ENCODE assay signal across 3 fruit fly cellular contexts in genomic region chr3R:14737894-14738860, dm6.
TF ChIP-seq lines count a peak whose summit lies in the region.

No protein-coding gene starts in this region.

TF ChIP-seq in whole organism, embryonic, 481 proteins besides CTCF, POLR2A, EP300 and RAD21 (continued from another document and continues in another):
- TF ChIP-seq lmd (GFP tag; IDR thresholded peaks at IDR 0.05; lab: Robert Waterston, UW) (peak; percentile 96), ac (GFP tag; optimal IDR thresholded peaks at IDR 0.05; lab: Kevin White, UChicago) (peak; percentile 84), ATbp (GFP tag; optimal IDR thresholded peaks at IDR 0.05; lab: Kevin White, UChicago) (peak; percentile 95), grn (GFP tag; optimal IDR thresholded peaks at IDR 0.05; lab: Kevin White, UChicago) (peak; percentile 19), CG7372 (GFP tag; IDR thresholded peaks at IDR 0.05; lab: Robert Waterston, UW) (peak; percentile 94), sqz (GFP tag; optimal IDR thresholded peaks at IDR 0.05; lab: Kevin White, UChicago) (peak; percentile 66), Meics (GFP tag; optimal IDR thresholded peaks at IDR 0.05; lab: Kevin White, UChicago) (peak; percentile 92), al (GFP tag; IDR thresholded peaks at IDR 0.05; lab: Robert Waterston, UW) (peak; percentile 92), vvl (GFP tag; IDR thresholded peaks at IDR 0.05; lab: Robert Waterston, UW) (peak; percentile 97), NC2β (GFP tag; optimal IDR thresholded peaks at IDR 0.05; lab: Kevin White, UChicago) (peak; percentile 90), pita (GFP tag; optimal IDR thresholded peaks at IDR 0.05; lab: Kevin White, UChicago) (no peak), CG1529 (GFP tag; optimal IDR thresholded peaks at IDR 0.05; lab: Kevin White, UChicago) (peak; percentile 93), danr (GFP tag; IDR thresholded peaks at IDR 0.05; lab: Robert Waterston, UW) (peak; percentile 88), repo (GFP tag; optimal IDR thresholded peaks at IDR 0.05; lab: Kevin White, UChicago) (peak; percentile 91), Ets97D (GFP tag; optimal IDR thresholded peaks at IDR 0.05; lab: Kevin White, UChicago) (peak; percentile 78), run (tag; optimal IDR thresholded peaks at IDR 0.05; lab: Kevin White, UChicago) (peak; percentile 87), sna (GFP tag; IDR thresholded peaks at IDR 0.05; lab: Robert Waterston, UW; ENCODE audit: partially characterized antibody) (peak; percentile 32; the same call in 1 of the 2 replicates), sens (GFP tag; lab: Kevin White, UChicago) (peak; percentile 99), CG14860 (GFP tag; IDR thresholded peaks at IDR 0.05; lab: Robert Waterston, UW; ENCODE audit: partially characterized antibody) (no peak), CG11696 (GFP tag; IDR thresholded peaks at IDR 0.05; lab: Robert Waterston, UW) (peak; percentile 82), Dref (GFP tag; IDR thresholded peaks at IDR 0.05; lab: Robert Waterston, UW) (no peak), slp2 (GFP tag; optimal IDR thresholded peaks at IDR 0.05; lab: Kevin White, UChicago) (peak; percentile 92), CG15479 (GFP tag; optimal IDR thresholded peaks at IDR 0.05; lab: Kevin White, UChicago) (no peak), btn (GFP tag; optimal IDR thresholded peaks at IDR 0.05; lab: Kevin White, UChicago) (peak; percentile 85), CG14014 (GFP tag; IDR thresholded peaks at IDR 0.05; lab: Robert Waterston, UW) (peak; percentile 95), CG6654 (GFP tag; optimal IDR thresholded peaks at IDR 0.05; lab: Kevin White, UChicago) (peak; percentile 82), CG9817 (tag; optimal IDR thresholded peaks at IDR 0.05; lab: Kevin White, UChicago) (peak; percentile 89), Dek (tag; optimal IDR thresholded peaks at IDR 0.05; lab: Kevin White, UChicago) (peak; percentile 94), CG2678 (tag; optimal IDR thresholded peaks at IDR 0.05; lab: Kevin White, UChicago) (peak; percentile 91), Dp (GFP tag; optimal IDR thresholded peaks at IDR 0.05; lab: Kevin White, UChicago) (no peak), Mrtf (GFP tag; IDR thresholded peaks at IDR 0.05; lab: Robert Waterston, UW) (peak; percentile 94), Deaf1 (tag; optimal IDR thresholded peaks at IDR 0.05; lab: Kevin White, UChicago) (peak; percentile 66), HLHmδ (GFP tag; optimal IDR thresholded peaks at IDR 0.05; lab: Kevin White, UChicago) (no peak), CG4617 (GFP tag; optimal IDR thresholded peaks at IDR 0.05; lab: Kevin White, UChicago; ENCODE audit: borderline replicate concordance) (peak; percentile 76), CG4328 (GFP tag; optimal IDR thresholded peaks at IDR 0.05; lab: Kevin White, UChicago) (peak; percentile 60), CG11398 (GFP tag; optimal IDR thresholded peaks at IDR 0.05; lab: Kevin White, UChicago) (peak; percentile 76), CG30403 (GFP tag; optimal IDR thresholded peaks at IDR 0.05; lab: Kevin White, UChicago) (peak; percentile 96), nmo (GFP tag; optimal IDR thresholded peaks at IDR 0.05; lab: Kevin White, UChicago) (peak; percentile 95), sob (GFP tag; IDR thresholded peaks at IDR 0.05; lab: Robert Waterston, UW) (peak; percentile 96), CG11695 (GFP tag; IDR thresholded peaks at IDR 0.05; lab: Robert Waterston, UW) (peak; percentile 96), slou (GFP tag; optimal IDR thresholded peaks at IDR 0.05; lab: Kevin White, UChicago) (peak; percentile 82), CG10543 (GFP tag; optimal IDR thresholded peaks at IDR 0.05; lab: Kevin White, UChicago) (no peak), CG1647 (GFP tag; optimal IDR thresholded peaks at IDR 0.05; lab: Kevin White, UChicago) (peak; percentile 87), CG18476 (GFP tag; optimal IDR thresholded peaks at IDR 0.05; lab: Kevin White, UChicago) (peak; percentile 88)

TF ChIP-seq in whole organism, prepupa, 60 proteins besides CTCF, POLR2A, EP300 and RAD21 (continued from another document):
- TF ChIP-seq net (GFP tag; optimal IDR thresholded peaks at IDR 0.05; lab: Kevin White, UChicago) = peak; percentile 97
- peak; percentile 99 for TF ChIP-seq CG6163 (GFP tag; IDR thresholded peaks at IDR 0.05; lab: Robert Waterston, UW)
- TF ChIP-seq CG4318 (GFP tag; optimal IDR thresholded peaks at IDR 0.05; lab: Kevin White, UChicago) = peak; percentile 97
- peak; percentile 96 for TF ChIP-seq Lpt (GFP tag; optimal IDR thresholded peaks at IDR 0.05; lab: Kevin White, UChicago)
- peak; percentile 95 for TF ChIP-seq CG10669 (GFP tag; optimal IDR thresholded peaks at IDR 0.05; lab: Kevin White, UChicago)
- TF ChIP-seq OdsH (GFP tag; optimal IDR thresholded peaks at IDR 0.05; lab: Kevin White, UChicago) = peak; percentile 99
- peak; percentile 94 for TF ChIP-seq fd59A (GFP tag; optimal IDR thresholded peaks at IDR 0.05; lab: Kevin White, UChicago)
- peak; percentile 88 for TF ChIP-seq CG6808 (GFP tag; optimal IDR thresholded peaks at IDR 0.05; lab: Kevin White, UChicago)
- TF ChIP-seq CG11762 (GFP tag; optimal IDR thresholded peaks at IDR 0.05; lab: Kevin White, UChicago; ENCODE audit: insufficient read depth) = peak; percentile 97
- peak; percentile 97 for TF ChIP-seq CG11902 (GFP tag; optimal IDR thresholded peaks at IDR 0.05; lab: Kevin White, UChicago)
- peak; percentile 98 for TF ChIP-seq acj6 (GFP tag; optimal IDR thresholded peaks at IDR 0.05; lab: Kevin White, UChicago)
- peak; percentile 75 for TF ChIP-seq CG16779 (tag; optimal IDR thresholded peaks at IDR 0.05; lab: Kevin White, UChicago)
- TF ChIP-seq Eip78C (GFP tag; lab: Kevin White, UChicago) = peak; percentile 99
- peak; percentile 90 for TF ChIP-seq fd85E (GFP tag; optimal IDR thresholded peaks at IDR 0.05; lab: Kevin White, UChicago)
- TF ChIP-seq Smox (GFP tag; optimal IDR thresholded peaks at IDR 0.05; lab: Kevin White, UChicago) = peak; percentile 98
- peak; percentile 98 for TF ChIP-seq lz (GFP tag; optimal IDR thresholded peaks at IDR 0.05; lab: Kevin White, UChicago)
- peak; percentile 97 for TF ChIP-seq Gug (GFP tag; IDR thresholded peaks at IDR 0.05; lab: Robert Waterston, UW)
- peak; percentile 98 for TF ChIP-seq CG34406 (GFP tag; optimal IDR thresholded peaks at IDR 0.05; lab: Kevin White, UChicago)
- TF ChIP-seq Sox14 (GFP tag; optimal IDR thresholded peaks at IDR 0.05; lab: Kevin White, UChicago) = peak; percentile 99
- TF ChIP-seq Ets96B (tag; optimal IDR thresholded peaks at IDR 0.05; lab: Kevin White, UChicago) = peak; percentile 95
- TF ChIP-seq fkh (GFP tag; optimal IDR thresholded peaks at IDR 0.05; lab: Kevin White, UChicago) = peak; percentile 75
- TF ChIP-seq CG32006 (GFP tag; optimal IDR thresholded peaks at IDR 0.05; lab: Kevin White, UChicago) = peak; percentile 98
- peak; percentile 97 for TF ChIP-seq CG8632 (GFP tag; optimal IDR thresholded peaks at IDR 0.05; lab: Kevin White, UChicago)
- peak; percentile 98 for TF ChIP-seq CG6792 (GFP tag; optimal IDR thresholded peaks at IDR 0.05; lab: Kevin White, UChicago)
- TF ChIP-seq CG7368 (GFP tag; optimal IDR thresholded peaks at IDR 0.05; lab: Kevin White, UChicago) = peak; percentile 96
- peak; percentile 99 for TF ChIP-seq esn (GFP tag; optimal IDR thresholded peaks at IDR 0.05; lab: Kevin White, UChicago)
- peak; percentile 94 for TF ChIP-seq CG6854 (GFP tag; optimal IDR thresholded peaks at IDR 0.05; lab: Kevin White, UChicago)
- peak; percentile 98 for TF ChIP-seq CG8119 (GFP tag; IDR thresholded peaks at IDR 0.05; lab: Robert Waterston, UW)
- peak; percentile 94 for TF ChIP-seq vri (GFP tag; optimal IDR thresholded peaks at IDR 0.05; lab: Kevin White, UChicago)
- TF ChIP-seq Sox15 (GFP tag; optimal IDR thresholded peaks at IDR 0.05; lab: Kevin White, UChicago) = peak; percentile 97
- peak; percentile 95 for TF ChIP-seq CG11294 (GFP tag; IDR thresholded peaks at IDR 0.05; lab: Robert Waterston, UW)
- TF ChIP-seq CG31627 (GFP tag; optimal IDR thresholded peaks at IDR 0.05; lab: Kevin White, UChicago) = peak; percentile 99
- TF ChIP-seq topi (GFP tag; optimal IDR thresholded peaks at IDR 0.05; lab: Kevin White, UChicago) = peak; percentile 99
- TF ChIP-seq pdm3 (GFP tag; optimal IDR thresholded peaks at IDR 0.05; lab: Kevin White, UChicago) = peak; percentile 98
- TF ChIP-seq Eip93F (GFP tag; optimal IDR thresholded peaks at IDR 0.05; lab: Kevin White, UChicago) = peak; percentile 95
- TF ChIP-seq CG6276 (GFP tag; optimal IDR thresholded peaks at IDR 0.05; lab: Kevin White, UChicago) = peak; percentile 94
- peak; percentile 95 for TF ChIP-seq CG3032 (tag; optimal IDR thresholded peaks at IDR 0.05; lab: Kevin White, UChicago)
- peak; percentile 93 to 96 for TF ChIP-seq salr (GFP tag; optimal IDR thresholded peaks at IDR 0.05; lab: Kevin White, UChicago)
- TF ChIP-seq spab (GFP tag; optimal IDR thresholded peaks at IDR 0.05; lab: Kevin White, UChicago) = peak; percentile 92
- peak; percentile 78 for TF ChIP-seq dsx (GFP tag; optimal IDR thresholded peaks at IDR 0.05; lab: Kevin White, UChicago; ENCODE audit: poor library complexity, severe bottlenecking)
- TF ChIP-seq dac (GFP tag; optimal IDR thresholded peaks at IDR 0.05; lab: Kevin White, UChicago) = peak; percentile 93
TF ChIP-seq in whole organism, prepupa: peak in this region for 60.

TF ChIP-seq in whole organism, wandering third instar larva, 38 proteins besides CTCF, POLR2A, EP300 and RAD21 (continued from another document):
- TF ChIP-seq Dfd (GFP tag; optimal IDR thresholded peaks at IDR 0.05; lab: Kevin White, UChicago) (no peak), dmrt93B (GFP tag; optimal IDR thresholded peaks at IDR 0.05; lab: Kevin White, UChicago) (peak; percentile 93), psq (GFP tag; optimal IDR thresholded peaks at IDR 0.05; lab: Kevin White, UChicago) (peak; percentile 98), h (GFP tag; optimal IDR thresholded peaks at IDR 0.05; lab: Kevin White, UChicago) (peak; percentile 97), Rel (GFP tag; optimal IDR thresholded peaks at IDR 0.05; lab: Kevin White, UChicago) (peak; percentile 56), Rel (tag; optimal IDR thresholded peaks at IDR 0.05; lab: Kevin White, UChicago) (peak; percentile 65), dsf (GFP tag; optimal IDR thresholded peaks at IDR 0.05; lab: Kevin White, UChicago; ENCODE audit: borderline replicate concordance) (peak; percentile 82), lola (GFP tag; optimal IDR thresholded peaks at IDR 0.05; lab: Kevin White, UChicago) (no peak), Dif (GFP tag; optimal IDR thresholded peaks at IDR 0.05; lab: Kevin White, UChicago; ENCODE audit: partially characterized antibody) (no peak), woc (GFP tag; optimal IDR thresholded peaks at IDR 0.05; lab: Kevin White, UChicago) (peak; percentile 92), jim (GFP tag; optimal IDR thresholded peaks at IDR 0.05; lab: Kevin White, UChicago) (no peak), CG32264 (GFP tag; optimal IDR thresholded peaks at IDR 0.05; lab: Kevin White, UChicago) (peak; percentile 94), Hnf4 (GFP tag; optimal IDR thresholded peaks at IDR 0.05; lab: Kevin White, UChicago) (peak; percentile 95), Hr83 (GFP tag; optimal IDR thresholded peaks at IDR 0.05; lab: Kevin White, UChicago; ENCODE audit: poor library complexity, severe bottlenecking) (peak; percentile 88), N (GFP tag; optimal IDR thresholded peaks at IDR 0.05; lab: Kevin White, UChicago) (no peak), CG9705 (GFP tag; optimal IDR thresholded peaks at IDR 0.05; lab: Kevin White, UChicago) (peak; percentile 86), fru (GFP tag; optimal IDR thresholded peaks at IDR 0.05; lab: Kevin White, UChicago) (peak; percentile 96)
